Worm (Caenorhabditis elegans) whole organism, L2 larva: Measurements from ENCODE around the gene coa-1.

Experiments
- C34F6.9 ChIP-seq: fragments of 150-350 bp; optimal IDR thresholded peaks from 2 replicates; lab custom pipeline; 2014; ENCODE audit warnings: missing biosample characterization, missing genetic modification characterization
- F13H6.1 ChIP-seq: sonication (generic microtip); optimal IDR thresholded peaks from 2 replicates; lab custom pipeline; 2016; ENCODE audit warnings: missing genetic modification characterization, missing compliant biosample characterization
- Y55F3AM.14 ChIP-seq: fragments of 200-800 bp; sonication (Bioruptor generic); optimal IDR thresholded peaks from 2 replicates; lab custom pipeline; 2018; ENCODE audit warnings: mild to moderate bottlenecking, missing genetic modification characterization, missing compliant biosample characterization
- ZK546.5 ChIP-seq: sonication (generic microtip); optimal IDR thresholded peaks from 2 replicates; lab custom pipeline; 2017; ENCODE audit warnings: missing biosample characterization, missing genetic modification characterization
- alr-1 ChIP-seq: fragments of 150-350 bp; optimal IDR thresholded peaks from 2 replicates; lab custom pipeline; 2014; ENCODE audit warnings: missing biosample characterization, missing genetic modification characterization
- aly-2 ChIP-seq: fragments of 150-350 bp; optimal IDR thresholded peaks from 2 replicates; lab custom pipeline; 2014; ENCODE audit warnings: missing biosample characterization, missing genetic modification characterization
- ama-1 ChIP-seq: fragments of 150-350 bp; optimal IDR thresholded peaks from 2 replicates; lab custom pipeline; 2018; ENCODE audit warnings: inconsistent platforms
- blmp-1 ChIP-seq: sonication (generic microtip); optimal IDR thresholded peaks from 2 replicates; lab custom pipeline; 2017; ENCODE audit warnings: missing genetic modification characterization, mild to moderate bottlenecking, missing compliant biosample characterization, antibody characterized with exemption, moderate library complexity; ENCODE audit not compliant: insufficient read depth
- ceh-16 ChIP-seq: fragments of 150-350 bp; optimal IDR thresholded peaks from 2 replicates; lab custom pipeline; 2014; ENCODE audit warnings: missing biosample characterization, missing genetic modification characterization
- ceh-82 ChIP-seq: fragments of 150-350 bp; optimal IDR thresholded peaks from 2 replicates; lab custom pipeline; 2014; ENCODE audit warnings: missing biosample characterization, missing genetic modification characterization
- crh-2 ChIP-seq: sonication (generic microtip); optimal IDR thresholded peaks from 2 replicates; lab custom pipeline; 2017; ENCODE audit warnings: missing biosample characterization, missing genetic modification characterization
- dmd-4 ChIP-seq: sonication (generic microtip); optimal IDR thresholded peaks from 2 replicates; lab custom pipeline; 2017; ENCODE audit warnings: missing biosample characterization, missing genetic modification characterization
- egl-27 ChIP-seq: sonication (generic microtip); optimal IDR thresholded peaks from 3 replicates; lab custom pipeline; 2017; ENCODE audit warnings: missing biosample characterization, missing genetic modification reagents, missing genetic modification characterization
- elt-1 ChIP-seq: fragments of 150-350 bp; optimal IDR thresholded peaks from 2 replicates; lab custom pipeline; 2014; ENCODE audit warnings: missing biosample characterization, missing genetic modification characterization
- elt-3 ChIP-seq: sonication (generic microtip); optimal IDR thresholded peaks from 2 replicates; lab custom pipeline; 2017; ENCODE audit warnings: missing biosample characterization, missing genetic modification characterization
- fos-1 ChIP-seq: fragments of 150-350 bp; optimal IDR thresholded peaks from 2 replicates; lab custom pipeline; 2014; ENCODE audit warnings: missing biosample characterization, missing genetic modification characterization
- lin-11 ChIP-seq: fragments of 150-350 bp; sonication (generic microtip); optimal IDR thresholded peaks from 2 replicates; lab custom pipeline; 2014; ENCODE audit warnings: missing biosample characterization, missing genetic modification characterization, inconsistent platforms, mixed read lengths
- lin-13 ChIP-seq: fragments of 150-350 bp; optimal IDR thresholded peaks from 2 replicates; lab custom pipeline; 2014; ENCODE audit warnings: missing biosample characterization, missing genetic modification reagents, missing genetic modification characterization
- lin-39 ChIP-seq: fragments of 150-350 bp; optimal IDR thresholded peaks from 2 replicates; lab custom pipeline; 2014; ENCODE audit warnings: missing biosample characterization, missing genetic modification reagents, missing genetic modification characterization
- lsy-2 ChIP-seq, 2 experiments: fragments of 150-350 bp in 1 of 2; sonication (generic microtip) in 1 of 2; optimal IDR thresholded peaks; 2 replicates each; lab custom pipeline; 2014 to 2017; ENCODE audit warnings: missing biosample characterization in 2 of 2, missing genetic modification characterization in 2 of 2
- mab-5 ChIP-seq: fragments of 150-350 bp; optimal IDR thresholded peaks from 2 replicates; lab custom pipeline; 2014; ENCODE audit warnings: missing biosample characterization, missing genetic modification characterization
- mbf-1 ChIP-seq: sonication (generic microtip); optimal IDR thresholded peaks from 2 replicates; lab custom pipeline; 2017; ENCODE audit warnings: missing biosample characterization, missing genetic modification characterization
- mdl-1 ChIP-seq, 2 experiments: fragments of 150-350 bp in 1 of 2; sonication (generic microtip) in 1 of 2; optimal IDR thresholded peaks; 2 replicates each; lab custom pipeline; 2017; ENCODE audit warnings: missing biosample characterization in 2 of 2, missing genetic modification characterization in 2 of 2
- nhr-10 ChIP-seq: sonication (generic microtip); optimal IDR thresholded peaks from 2 replicates; lab custom pipeline; 2017; ENCODE audit warnings: missing biosample characterization, missing genetic modification characterization
- nhr-11 ChIP-seq: fragments of 150-350 bp; optimal IDR thresholded peaks from 2 replicates; lab custom pipeline; 2014; ENCODE audit warnings: missing biosample characterization, missing genetic modification characterization
- nhr-12 ChIP-seq: fragments of 150-350 bp; optimal IDR thresholded peaks from 2 replicates; lab custom pipeline; 2014; ENCODE audit warnings: missing biosample characterization, missing genetic modification characterization
- nhr-129 ChIP-seq: fragments of 150-350 bp; optimal IDR thresholded peaks from 2 replicates; lab custom pipeline; 2014; ENCODE audit warnings: missing biosample characterization, missing genetic modification characterization
- nhr-21 ChIP-seq: fragments of 150-350 bp; optimal IDR thresholded peaks from 2 replicates; lab custom pipeline; 2014; ENCODE audit warnings: missing biosample characterization, missing genetic modification characterization
- nhr-23 ChIP-seq: fragments of 150-350 bp; optimal IDR thresholded peaks from 2 replicates; lab custom pipeline; 2014; ENCODE audit warnings: missing biosample characterization, missing genetic modification reagents, missing genetic modification characterization
- nhr-237 ChIP-seq: fragments of 150-350 bp; optimal IDR thresholded peaks from 2 replicates; lab custom pipeline; 2014; ENCODE audit warnings: missing biosample characterization, missing genetic modification characterization
- nhr-25 ChIP-seq: fragments of 150-350 bp; sonication (generic microtip); optimal IDR thresholded peaks from 3 replicates; lab custom pipeline; 2014; ENCODE audit warnings: missing biosample characterization, missing genetic modification characterization
- nhr-6 ChIP-seq: fragments of 150-350 bp; optimal IDR thresholded peaks from 2 replicates; lab custom pipeline; 2014; ENCODE audit warnings: missing biosample characterization, missing genetic modification characterization
- nhr-77 ChIP-seq: fragments of 150-350 bp; optimal IDR thresholded peaks from 2 replicates; lab custom pipeline; 2014; ENCODE audit warnings: missing biosample characterization, missing genetic modification characterization
- sem-4 ChIP-seq: fragments of 150-350 bp; optimal IDR thresholded peaks from 2 replicates; lab custom pipeline; 2014; ENCODE audit warnings: missing biosample characterization, missing genetic modification reagents, missing genetic modification characterization
- skn-1 ChIP-seq: sonication (generic microtip); optimal IDR thresholded peaks from 2 replicates; lab custom pipeline; 2017; ENCODE audit warnings: missing biosample characterization, missing genetic modification characterization
- sma-3 ChIP-seq: sonication (generic microtip); optimal IDR thresholded peaks from 2 replicates; lab custom pipeline; 2016; ENCODE audit warnings: missing genetic modification reagents, missing genetic modification characterization, missing compliant biosample characterization
- sma-9 ChIP-seq, 2 experiments: fragments of 150-350 bp in 1 of 2; sonication (generic microtip) in 1 of 2; optimal IDR thresholded peaks; 2 replicates each; lab custom pipeline; 2014 to 2016; ENCODE audit warnings: missing genetic modification characterization in 2 of 2, mild to moderate bottlenecking in 1 of 2, missing biosample characterization in 1 of 2, missing compliant biosample characterization in 1 of 2, missing genetic modification reagents in 1 of 2, moderate library complexity in 1 of 2
- snpc-4 ChIP-seq: fragments of 150-350 bp; optimal IDR thresholded peaks from 2 replicates; lab custom pipeline; 2014; ENCODE audit warnings: missing biosample characterization, missing genetic modification characterization
- unc-55 ChIP-seq: fragments of 150-350 bp; sonication (generic microtip); optimal IDR thresholded peaks from 3 replicates; lab custom pipeline; 2014; ENCODE audit warnings: missing biosample characterization, missing genetic modification reagents, missing genetic modification characterization
- unc-62 ChIP-seq: fragments of 150-350 bp; optimal IDR thresholded peaks from 2 replicates; lab custom pipeline; 2014; ENCODE audit warnings: missing biosample characterization, missing genetic modification reagents, missing genetic modification characterization
- zag-1 ChIP-seq: fragments of 150-350 bp; optimal IDR thresholded peaks from 2 replicates; lab custom pipeline; 2014; ENCODE audit warnings: missing biosample characterization, missing genetic modification characterization
- ztf-1 ChIP-seq: fragments of 200-800 bp; sonication (Bioruptor generic); conservative IDR thresholded peaks from 2 replicates; pipeline ENCODE4 v1.3.6; 2022; ENCODE audit warnings: missing genetic modification characterization, missing compliant biosample characterization
- ztf-11 ChIP-seq: sonication (generic microtip); optimal IDR thresholded peaks from 2 replicates; lab custom pipeline; 2017; ENCODE audit warnings: missing biosample characterization, missing genetic modification characterization
- ztf-4 ChIP-seq: fragments of 150-350 bp; optimal IDR thresholded peaks from 2 replicates; lab custom pipeline; 2014; ENCODE audit warnings: missing biosample characterization, missing genetic modification characterization

coa-1 gene

DNA sequence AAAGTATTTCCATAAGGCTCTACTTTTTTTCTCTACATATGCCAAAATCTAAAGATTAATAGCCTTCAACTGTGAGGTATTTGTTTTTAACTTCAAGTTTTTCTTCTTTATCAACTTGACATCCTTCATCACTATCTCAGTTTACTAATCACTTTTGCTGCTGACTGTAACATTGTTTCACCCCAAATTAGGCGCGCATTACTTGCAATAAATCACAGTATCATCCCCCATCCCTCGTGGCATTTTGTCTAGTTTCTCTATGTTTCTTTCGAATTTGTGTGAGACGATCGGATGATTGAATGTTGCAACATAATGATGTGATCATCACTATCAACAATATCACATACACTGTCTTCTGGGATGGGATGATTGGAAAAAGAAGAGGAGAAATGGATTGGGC is 42.4 kb downstream of the coa-1 start (continued):
- TF ChIP-seq skn-1 = no peak
- peak; percentile 52 for TF ChIP-seq fos-1 (tag; lab: Kevin White, UChicago)
- TF ChIP-seq ztf-4 (tag; lab: Kevin White, UChicago) = no peak
- peak; percentile 75 for TF ChIP-seq nhr-25 (tag; lab: Kevin White, UChicago)
- no peak for TF ChIP-seq alr-1 (tag; lab: Kevin White, UChicago)
- TF ChIP-seq snpc-4 (tag; lab: Kevin White, UChicago) = no peak
- TF ChIP-seq mab-5 = peak; percentile 40
- peak; percentile 73 for TF ChIP-seq blmp-1 (tag; lab: Kevin White, UChicago)
- no peak for TF ChIP-seq nhr-12 (tag; lab: Kevin White, UChicago)
- peak; percentile 79 for TF ChIP-seq sma-3
- no peak for TF ChIP-seq lin-39 (tag; lab: Kevin White, UChicago)
- no peak for TF ChIP-seq ztf-1
- TF ChIP-seq mbf-1 = no peak
- TF ChIP-seq crh-2 (tag; lab: Kevin White, UChicago) = peak; percentile 56
- peak; percentile 80 for TF ChIP-seq nhr-21 (tag; lab: Kevin White, UChicago)
- TF ChIP-seq nhr-129 (tag; lab: Kevin White, UChicago) = peak; percentile 48
- no peak for TF ChIP-seq Y55F3AM.14 (GFP tag; lab: Kevin White, UChicago)
- TF ChIP-seq lin-11 (tag; lab: Kevin White, UChicago) = no peak

DNA sequence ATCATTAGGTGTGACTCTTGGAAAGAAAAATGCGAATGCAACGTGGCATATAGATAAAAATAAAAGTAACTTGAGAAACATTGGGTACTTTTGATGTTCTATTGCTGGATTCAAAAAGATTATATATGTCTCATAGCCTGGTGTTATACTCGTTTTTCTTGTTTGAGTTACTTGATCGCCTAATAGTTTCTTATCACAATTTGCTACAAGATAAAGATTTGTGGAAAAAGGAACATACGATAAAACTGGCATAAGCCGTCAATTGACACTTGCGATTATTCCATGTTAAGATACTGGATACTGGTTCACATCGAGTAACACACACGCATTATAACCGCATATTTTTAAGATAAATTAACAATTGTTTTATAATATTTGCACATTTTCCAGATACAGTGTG is 47.4 kb downstream of the coa-1 start, which contains the start of gene grl-19:
Gene grl-19, minus strand, starts transcription at position 101 of the 400 bp plus-strand sequence.
- TF ChIP-seq ztf-4 (tag; lab: Kevin White, UChicago) = no peak
- no peak for TF ChIP-seq zag-1
- no peak for TF ChIP-seq Y55F3AM.14 (GFP tag; lab: Kevin White, UChicago)
- TF ChIP-seq aly-2 (tag; lab: Kevin White, UChicago) = no peak
- TF ChIP-seq sma-9 (GFP tag; optimal IDR thresholded peaks at IDR 0.05; lab: Kevin White, UChicago) = no peak
- TF ChIP-seq sma-9 (tag; optimal IDR thresholded peaks at IDR 0.05; lab: Kevin White, UChicago) = no peak
- no peak for TF ChIP-seq unc-62 (GFP tag; lab: Kevin White, UChicago)
- TF ChIP-seq lin-11 (tag; lab: Kevin White, UChicago) = no peak
- TF ChIP-seq C34F6.9 = no peak
- no peak for TF ChIP-seq crh-2 (tag; lab: Kevin White, UChicago)
- TF ChIP-seq lsy-2 (tag; optimal IDR thresholded peaks at IDR 0.05; lab: Kevin White, UChicago) = no peak
- no peak for TF ChIP-seq nhr-129 (tag; lab: Kevin White, UChicago)
- TF ChIP-seq elt-1 (tag; lab: Kevin White, UChicago) = no peak
- no peak for TF ChIP-seq nhr-23 (tag; lab: Kevin White, UChicago)
- no peak for TF ChIP-seq unc-55 (GFP tag; lab: Kevin White, UChicago)
- TF ChIP-seq mdl-1 (tag; optimal IDR thresholded peaks at IDR 0.05; lab: Kevin White, UChicago) = no peak
- TF ChIP-seq nhr-77 = no peak
- TF ChIP-seq nhr-6 (tag; lab: Kevin White, UChicago) = no peak
- TF ChIP-seq F13H6.1 (tag; lab: Kevin White, UChicago) = no peak
- no peak for TF ChIP-seq nhr-25 (tag; lab: Kevin White, UChicago)

DNA sequence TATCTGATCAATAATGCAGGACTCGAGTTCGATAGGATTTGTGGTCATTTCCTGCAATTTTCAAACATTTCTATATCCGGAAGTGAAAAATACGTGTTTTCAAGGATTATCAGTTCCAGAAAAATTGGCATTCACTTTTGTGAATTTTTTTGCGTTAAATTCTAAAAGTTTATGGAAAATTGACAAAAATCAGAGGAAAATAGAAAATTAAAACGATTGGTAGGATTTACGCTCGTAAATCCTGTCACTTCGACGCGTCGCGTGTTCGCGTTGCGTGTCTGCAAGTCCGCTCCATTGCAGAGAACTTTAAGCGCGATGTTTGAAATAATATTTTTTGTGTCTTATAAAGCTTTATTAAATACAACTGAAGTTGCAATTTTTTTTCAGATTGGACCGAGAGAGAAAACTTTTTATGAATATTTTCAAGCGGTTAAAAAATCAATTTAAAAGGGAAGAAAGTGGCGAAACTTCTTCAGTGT is 50.3 kb downstream of the coa-1 start, which contains the start of gene rcat-1:
Gene rcat-1, minus strand, starts transcription at position 51 of the 479 bp plus-strand sequence.
- TF ChIP-seq lin-39 (tag; lab: Kevin White, UChicago) (no peak), ama-1 (lab: Kevin White, UChicago) (no peak), nhr-10 (tag; lab: Kevin White, UChicago) (no peak), unc-62 (GFP tag; lab: Kevin White, UChicago) (no peak), skn-1 (no peak), aly-2 (tag; lab: Kevin White, UChicago) (no peak), sem-4 (tag; lab: Kevin White, UChicago) (peak; percentile 44), ztf-1 (no peak), lin-13 (GFP tag; lab: Kevin White, UChicago) (peak; percentile 92), nhr-6 (tag; lab: Kevin White, UChicago) (no peak), ztf-11 (no peak), ceh-16 (no peak), dmd-4 (no peak), ceh-82 (tag; lab: Kevin White, UChicago) (peak; percentile 53), nhr-237 (peak; percentile 7), nhr-11 (tag; lab: Kevin White, UChicago) (no peak), alr-1 (tag; lab: Kevin White, UChicago) (no peak), lsy-2 (tag; optimal IDR thresholded peaks at IDR 0.05; lab: Kevin White, UChicago) (peak; percentile 52 to 91), sma-9 (GFP tag; optimal IDR thresholded peaks at IDR 0.05; lab: Kevin White, UChicago) (peak; percentile 64), sma-9 (tag; optimal IDR thresholded peaks at IDR 0.05; lab: Kevin White, UChicago) (no peak), elt-1 (tag; lab: Kevin White, UChicago) (no peak), F13H6.1 (tag; lab: Kevin White, UChicago) (peak; percentile 19), fos-1 (tag; lab: Kevin White, UChicago) (peak; percentile 61), elt-3 (tag; lab: Kevin White, UChicago) (no peak), egl-27 (peak; percentile 8), ZK546.5 (tag; lab: Kevin White, UChicago) (peak; percentile 25), blmp-1 (tag; lab: Kevin White, UChicago) (no peak), nhr-23 (tag; lab: Kevin White, UChicago) (no peak), nhr-77 (no peak), C34F6.9 (peak; percentile 91), nhr-21 (tag; lab: Kevin White, UChicago) (peak; percentile 75), mab-5 (peak; percentile 9), sma-3 (peak; percentile 63), ztf-4 (tag; lab: Kevin White, UChicago) (peak; percentile 53), nhr-25 (tag; lab: Kevin White, UChicago) (peak; percentile 72), unc-55 (GFP tag; lab: Kevin White, UChicago) (peak; percentile 99), lin-11 (tag; lab: Kevin White, UChicago) (peak; percentile 85), mdl-1 (tag; optimal IDR thresholded peaks at IDR 0.05; lab: Kevin White, UChicago) (peak in 1 of 2 experiments; percentile 17)
